Fruit fly (Drosophila melanogaster) whole organism, embryonic: ENCODE results near the gene CG42673.
A peak's percentile ranks its signal among the peaks of the same experiment; 100 is the strongest.

Experiments
- Ada2b ChIP-seq: fragments of 200-800 bp; sonication (Bioruptor generic); IDR thresholded peaks from 2 replicates; pipeline ENCODE4 v1.3.6; 2022; ENCODE audit warnings: missing biosample characterization, missing genetic modification characterization
- Atf-2 ChIP-seq: fragments of 200-800 bp; sonication (Bioruptor generic); optimal IDR thresholded peaks from 2 replicates; lab custom pipeline; 2016; ENCODE audit warnings: missing biosample characterization, missing genetic modification characterization
- BEAF-32 ChIP-seq: fragments of 200-800 bp; sonication (Bioruptor generic); optimal IDR thresholded peaks from 3 replicates; lab custom pipeline; 2017; ENCODE audit warnings: missing biosample characterization, missing genetic modification characterization, mild to moderate bottlenecking, moderate library complexity, missing genetic modification reagents
- CG10959 ChIP-seq: fragments of 200-800 bp; sonication (Bioruptor generic); IDR thresholded peaks from 2 replicates; pipeline ENCODE4 v1.3.6; 2022; ENCODE audit warnings: missing biosample characterization, missing genetic modification characterization
- CG1233 ChIP-seq: fragments of 200-800 bp; sonication (Bioruptor generic); optimal IDR thresholded peaks from 4 replicates; lab custom pipeline; 2018; ENCODE audit warnings: missing biosample characterization, mild to moderate bottlenecking, missing genetic modification characterization
- CG14441 ChIP-seq: fragments of 200-800 bp; sonication (Bioruptor generic); IDR thresholded peaks from 2 replicates; pipeline ENCODE4 v1.3.6; 2022; ENCODE audit warnings: missing biosample characterization, missing genetic modification characterization
- CG14667 ChIP-seq: fragments of 200-800 bp; sonication (Bioruptor generic); IDR thresholded peaks from 2 replicates; pipeline ENCODE4 v1.3.6; 2022; ENCODE audit warnings: missing biosample characterization, missing genetic modification characterization
- CG1529 ChIP-seq: fragments of 200-800 bp; sonication (Bioruptor generic); optimal IDR thresholded peaks from 3 replicates; lab custom pipeline; 2018; ENCODE audit warnings: missing biosample characterization, missing genetic modification characterization
- CG15696 ChIP-seq: fragments of 200-800 bp; sonication (Bioruptor generic); optimal IDR thresholded peaks from 2 replicates; lab custom pipeline; 2019; ENCODE audit warnings: missing biosample characterization, mild to moderate bottlenecking, missing genetic modification characterization, moderate library complexity
- CG18764 ChIP-seq: fragments of 200-800 bp; sonication (Bioruptor generic); optimal IDR thresholded peaks from 3 replicates; lab custom pipeline; 2016; ENCODE audit warnings: missing biosample characterization, missing genetic modification characterization
- CG2202 ChIP-seq: fragments of 200-800 bp; sonication (Bioruptor generic); optimal IDR thresholded peaks from 2 replicates; lab custom pipeline; 2018; ENCODE audit warnings: missing biosample characterization, mild to moderate bottlenecking, missing genetic modification characterization
- CG31365 ChIP-seq: fragments of 200-800 bp; sonication (Bioruptor generic); optimal IDR thresholded peaks from 2 replicates; lab custom pipeline; 2018; ENCODE audit warnings: missing biosample characterization, mild to moderate bottlenecking, missing genetic modification characterization
- CG32532 ChIP-seq: fragments of 200-800 bp; sonication (Bioruptor generic); IDR thresholded peaks from 2 replicates; pipeline ENCODE4 v1.3.6; 2022; ENCODE audit warnings: missing biosample characterization, missing genetic modification characterization
- CG3281 ChIP-seq: fragments of 200-800 bp; sonication (Bioruptor generic); optimal IDR thresholded peaks from 3 replicates; lab custom pipeline; 2017; ENCODE audit warnings: missing biosample characterization, mild to moderate bottlenecking, missing genetic modification characterization
- CG6654 ChIP-seq: fragments of 200-800 bp; sonication (Bioruptor generic); optimal IDR thresholded peaks from 2 replicates; lab custom pipeline; 2017; ENCODE audit warnings: missing biosample characterization, mild to moderate bottlenecking, missing genetic modification characterization
- CG6813 ChIP-seq: fragments of 200-800 bp; sonication (Bioruptor generic); optimal IDR thresholded peaks from 2 replicates; lab custom pipeline; 2017; ENCODE audit warnings: missing biosample characterization, missing genetic modification characterization, mild to moderate bottlenecking, moderate library complexity, missing genetic modification reagents
- CG7556 ChIP-seq: fragments of 200-800 bp; sonication (Bioruptor generic); optimal IDR thresholded peaks from 2 replicates; lab custom pipeline; 2017; ENCODE audit warnings: missing biosample characterization, mild to moderate bottlenecking, missing genetic modification characterization
- CG9727 ChIP-seq: fragments of 200-800 bp; sonication (Bioruptor generic); optimal IDR thresholded peaks from 3 replicates; lab custom pipeline; 2017; ENCODE audit warnings: missing biosample characterization, mild to moderate bottlenecking, missing genetic modification characterization
- CG9932 ChIP-seq: fragments of 200-800 bp; sonication (Bioruptor generic); IDR thresholded peaks from 2 replicates; pipeline ENCODE4 v1.3.6; 2022; ENCODE audit warnings: missing biosample characterization, missing genetic modification characterization
- Dek ChIP-seq: fragments of 200-800 bp; sonication (Bioruptor generic); optimal IDR thresholded peaks from 3 replicates; lab custom pipeline; 2019; ENCODE audit warnings: missing biosample characterization, mild to moderate bottlenecking, missing genetic modification characterization, moderate library complexity
- Dip2 ChIP-seq: fragments of 200-800 bp; sonication (Bioruptor generic); IDR thresholded peaks from 2 replicates; pipeline ENCODE4 v1.3.6; 2022; ENCODE audit warnings: missing biosample characterization, missing genetic modification characterization
- Hand ChIP-seq: fragments of 200-800 bp; sonication (Bioruptor generic); optimal IDR thresholded peaks from 2 replicates; lab custom pipeline; 2017; ENCODE audit warnings: mild to moderate bottlenecking, missing biosample characterization, missing genetic modification reagents, missing genetic modification characterization
- HmgZ ChIP-seq: fragments of 200-800 bp; sonication (Bioruptor generic); optimal IDR thresholded peaks from 2 replicates; lab custom pipeline; 2018; ENCODE audit warnings: missing biosample characterization, mild to moderate bottlenecking, missing genetic modification characterization
- Hr78 ChIP-seq, 2 experiments: fragments of 200-800 bp in 1 of 2; fragments of >200 bp in 1 of 2; sonication (Bioruptor generic) in 1 of 2; optimal IDR thresholded peaks; 2 replicates each; lab custom pipeline; 2017 to 2019; ENCODE audit warnings: missing biosample characterization in 2 of 2, missing genetic modification characterization in 2 of 2, mild to moderate bottlenecking in 1 of 2, moderate library complexity in 1 of 2
- MBD-R2 ChIP-seq: fragments of 200-800 bp; sonication (Bioruptor generic); IDR thresholded peaks from 2 replicates; pipeline ENCODE4 v1.3.6; 2022; ENCODE audit warnings: missing biosample characterization, missing genetic modification characterization
- Myb ChIP-seq: fragments of 200-800 bp; sonication (Bioruptor generic); optimal IDR thresholded peaks from 2 replicates; lab custom pipeline; 2016; ENCODE audit warnings: missing biosample characterization, missing genetic modification characterization
- Opbp ChIP-seq: fragments of 200-800 bp; sonication (Bioruptor generic); IDR thresholded peaks from 3 replicates; pipeline ENCODE4 v1.3.6; 2022; ENCODE audit warnings: missing biosample characterization, missing genetic modification characterization; ENCODE audit not compliant: partially characterized antibody
- PHDP ChIP-seq: fragments of 200-800 bp; sonication (Bioruptor generic); optimal IDR thresholded peaks from 3 replicates; lab custom pipeline; 2018; ENCODE audit warnings: missing biosample characterization, mild to moderate bottlenecking, missing genetic modification characterization, moderate library complexity
- Ptx1 ChIP-seq: fragments of 200-800 bp; sonication (Bioruptor generic); IDR thresholded peaks from 2 replicates; pipeline ENCODE4 v1.3.6; 2022; ENCODE audit warnings: missing biosample characterization, missing genetic modification characterization
- Scr ChIP-seq: fragments of 200-800 bp; sonication (Bioruptor generic); IDR thresholded peaks from 2 replicates; pipeline ENCODE4 v1.3.6; 2022; ENCODE audit warnings: missing biosample characterization, missing genetic modification characterization; ENCODE audit not compliant: partially characterized antibody
- Taf1 ChIP-seq: fragments of 200-800 bp; sonication (Bioruptor generic); IDR thresholded peaks from 2 replicates; pipeline ENCODE4 v1.3.6; 2022; ENCODE audit warnings: missing biosample characterization, missing genetic modification characterization
- ac ChIP-seq: fragments of 200-800 bp; sonication (Bioruptor generic); optimal IDR thresholded peaks from 3 replicates; lab custom pipeline; 2017; ENCODE audit warnings: missing biosample characterization, mild to moderate bottlenecking, missing genetic modification characterization
- amos ChIP-seq: fragments of 200-800 bp; sonication (Bioruptor generic); IDR thresholded peaks from 2 replicates; pipeline ENCODE4 v1.3.6; 2022; ENCODE audit warnings: missing biosample characterization, missing genetic modification characterization; ENCODE audit not compliant: partially characterized antibody
- ara ChIP-seq: fragments of 200-800 bp; sonication (Bioruptor generic); IDR thresholded peaks from 2 replicates; pipeline ENCODE4 v1.3.6; 2022; ENCODE audit warnings: missing biosample characterization, missing genetic modification characterization
- cad ChIP-seq: fragments of >200 bp; optimal IDR thresholded peaks from 2 replicates; lab custom pipeline; 2017; ENCODE audit warnings: missing biosample characterization, missing genetic modification characterization
- chm ChIP-seq: fragments of 200-800 bp; sonication (Bioruptor generic); IDR thresholded peaks from 2 replicates; pipeline ENCODE4 v1.3.6; 2022; ENCODE audit warnings: missing biosample characterization, missing genetic modification characterization
- ci ChIP-seq: fragments of 200-800 bp; sonication (Bioruptor generic); IDR thresholded peaks from 3 replicates; pipeline ENCODE4 v1.3.6; 2022; ENCODE audit warnings: missing biosample characterization, missing genetic modification characterization
- eve ChIP-seq, 2 experiments: fragments of >200 bp; optimal IDR thresholded peaks; 2 replicates each; lab custom pipeline; 2017; ENCODE audit warnings: missing biosample characterization in 2 of 2, missing genetic modification characterization in 2 of 2
- ham ChIP-seq: fragments of 200-800 bp; sonication (Bioruptor generic); IDR thresholded peaks from 2 replicates; pipeline ENCODE4 v1.3.6; 2022; ENCODE audit warnings: missing biosample characterization, missing genetic modification characterization
- jing ChIP-seq: fragments of 200-800 bp; sonication (Bioruptor generic); optimal IDR thresholded peaks from 2 replicates; lab custom pipeline; 2018; ENCODE audit warnings: missing biosample characterization, mild to moderate bottlenecking, missing genetic modification characterization
- jumu ChIP-seq: fragments of 200-800 bp; sonication (Bioruptor generic); optimal IDR thresholded peaks from 3 replicates; lab custom pipeline; 2016; ENCODE audit warnings: missing biosample characterization, missing genetic modification characterization
- kah ChIP-seq: fragments of 200-800 bp; sonication (Bioruptor generic); optimal IDR thresholded peaks from 2 replicates; lab custom pipeline; 2018; ENCODE audit warnings: missing biosample characterization, mild to moderate bottlenecking, missing genetic modification characterization
- lola ChIP-seq, 3 experiments: fragments of >200 bp in 2 of 3; fragments of 200-800 bp in 1 of 3; sonication (Bioruptor generic) in 1 of 3; optimal IDR thresholded peaks; 2 replicates each; lab custom pipeline; 2017 to 2019; ENCODE audit warnings: missing biosample characterization in 3 of 3, missing genetic modification characterization in 3 of 3, mild to moderate bottlenecking in 1 of 3, moderate library complexity in 1 of 3
- rib ChIP-seq: fragments of 200-800 bp; sonication (Bioruptor generic); IDR thresholded peaks from 2 replicates; pipeline ENCODE4 v1.3.6; 2022; ENCODE audit warnings: missing biosample characterization, missing genetic modification characterization
- sisA ChIP-seq: fragments of 200-800 bp; sonication (Bioruptor generic); IDR thresholded peaks from 2 replicates; pipeline ENCODE4 v1.3.6; 2022; ENCODE audit warnings: missing biosample characterization, missing genetic modification characterization
- sna ChIP-seq: fragments of 200-800 bp; sonication (Bioruptor generic); IDR thresholded peaks from 2 replicates; pipeline ENCODE4 v1.3.6; 2022; ENCODE audit warnings: missing biosample characterization, missing genetic modification characterization; ENCODE audit not compliant: partially characterized antibody
- toy ChIP-seq: fragments of 200-800 bp; sonication (Bioruptor generic); IDR thresholded peaks from 2 replicates; pipeline ENCODE4 v1.3.6; 2022; ENCODE audit warnings: missing biosample characterization, missing genetic modification characterization
- zf30C ChIP-seq: fragments of 200-800 bp; sonication (Bioruptor generic); optimal IDR thresholded peaks from 3 replicates; lab custom pipeline; 2018; ENCODE audit warnings: missing biosample characterization, mild to moderate bottlenecking, missing genetic modification characterization

Gene CG42673

DNA sequence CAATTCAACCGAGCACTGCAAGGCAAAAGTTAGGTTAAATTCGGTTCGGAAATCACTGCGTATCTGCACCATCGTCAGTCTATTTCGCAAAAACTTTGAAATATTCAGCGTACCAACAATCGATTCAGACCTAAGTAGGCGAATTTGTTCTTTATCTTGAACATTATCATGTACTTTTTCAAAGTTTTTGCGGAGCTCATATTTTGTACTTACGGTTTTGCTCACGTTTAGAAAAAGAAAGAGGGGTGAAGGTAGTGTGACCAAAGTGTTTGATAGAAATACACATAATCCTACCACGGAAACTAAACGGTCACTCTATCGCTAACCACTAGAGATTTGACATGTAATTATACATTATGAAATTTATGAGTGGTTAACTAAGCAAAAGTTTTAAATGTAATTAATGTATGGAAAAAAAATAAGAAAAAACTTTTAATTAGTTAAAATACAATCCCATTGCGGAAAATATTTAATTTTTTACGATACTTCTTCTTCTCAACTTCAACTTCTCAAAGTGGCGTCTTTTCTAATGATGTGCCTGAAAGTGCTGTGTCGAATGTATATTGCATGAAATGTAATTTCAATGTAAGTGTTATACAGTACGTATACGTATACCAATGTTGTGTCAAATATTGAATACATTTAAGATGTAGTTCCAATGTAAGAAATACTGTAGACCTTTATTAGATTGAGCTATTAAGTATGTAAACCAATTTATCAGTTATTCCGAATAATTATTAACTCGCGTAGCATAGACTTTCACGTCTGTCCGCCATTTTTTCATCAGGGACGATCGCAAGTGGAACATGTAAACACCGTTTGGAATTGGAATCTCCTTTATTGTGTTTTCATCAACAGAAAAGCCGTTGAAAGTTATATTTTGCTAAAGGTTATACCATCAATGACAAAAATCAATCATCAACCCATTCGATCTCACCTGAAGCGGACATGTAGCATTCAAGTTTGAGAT is 35.4 kb upstream of the CG42673 start, which contains the start of gene RpS9:
Gene RpS9, minus strand, starts transcription at position 245 of the 970 bp plus-strand sequence.
- TF ChIP-seq zf30C (no peak), CG15696 (tag; lab: Kevin White, UChicago) (no peak), CG1233 (GFP tag; lab: Kevin White, UChicago) (no peak), toy (GFP tag; lab: Robert Waterston, UW) (no peak), CG14667 (GFP tag; lab: Robert Waterston, UW) (no peak), Atf-2 (GFP tag; lab: Kevin White, UChicago) (no peak), CG18764 (GFP tag; lab: Kevin White, UChicago) (no peak), CG1529 (GFP tag; lab: Kevin White, UChicago) (no peak), CG9932 (GFP tag; lab: Robert Waterston, UW) (peak; percentile 34; the same call in 1 of the 2 replicates), MBD-R2 (no peak), cad (GFP tag; lab: Kevin White, UChicago) (no peak), eve (GFP tag; optimal IDR thresholded peaks at IDR 0.05; lab: Kevin White, UChicago) (peak in 1 of 2 experiments; percentile 59), BEAF-32 (GFP tag; lab: Kevin White, UChicago) (peak; percentile 26), rib (GFP tag; lab: Robert Waterston, UW) (no peak), amos (peak; percentile 60), ci (GFP tag; lab: Robert Waterston, UW) (peak; percentile 49; the same call in 1 of the 3 replicates), Myb (GFP tag; lab: Kevin White, UChicago) (peak; percentile 18), HmgZ (tag; lab: Kevin White, UChicago) (peak; percentile 19), CG10959 (GFP tag; lab: Robert Waterston, UW) (no peak), CG31365 (tag; lab: Kevin White, UChicago) (peak; percentile 4), Ada2b (no peak), CG6654 (GFP tag; lab: Kevin White, UChicago) (no peak), Hr78 (GFP tag; optimal IDR thresholded peaks at IDR 0.05; lab: Kevin White, UChicago) (no peak), Dek (tag; lab: Kevin White, UChicago) (no peak), ac (peak; percentile 29), jing (GFP tag; lab: Kevin White, UChicago) (no peak), ara (no peak), Taf1 (GFP tag; lab: Robert Waterston, UW) (no peak), CG9727 (GFP tag; lab: Kevin White, UChicago) (peak; percentile 39), CG3281 (GFP tag; lab: Kevin White, UChicago) (peak; percentile 68), CG32532 (GFP tag; lab: Robert Waterston, UW) (peak; percentile 38; the same call in 1 of the 2 replicates), lola (GFP tag; optimal IDR thresholded peaks at IDR 0.05; lab: Kevin White, UChicago) (no peak), CG7556 (GFP tag; lab: Kevin White, UChicago) (no peak), chm (GFP tag; lab: Robert Waterston, UW) (no peak), Dip2 (GFP tag; lab: Robert Waterston, UW) (no peak), sna (no peak), Opbp (GFP tag; lab: Robert Waterston, UW) (no peak), Hand (GFP tag; lab: Kevin White, UChicago) (peak; percentile 0), kah (GFP tag; lab: Kevin White, UChicago) (no peak), Ptx1 (GFP tag; lab: Robert Waterston, UW) (no peak), CG14441 (no peak), Scr (GFP tag; lab: Robert Waterston, UW) (peak; percentile 37; the same call in 1 of the 2 replicates), ham (no peak), CG6813 (GFP tag; lab: Kevin White, UChicago) (no peak), jumu (no peak), PHDP (tag; lab: Kevin White, UChicago) (peak; percentile 56), sisA (no peak), CG2202 (tag; lab: Kevin White, UChicago) (peak; percentile 7)
